Worm (Caenorhabditis elegans) whole organism, midembryonic: Measurements from ENCODE around the gene sec-16A.2.

Experiments used
- T22C8.4 ChIP-seq: fragments of 200-800 bp; sonication (Bioruptor generic); IDR thresholded peaks from 2 replicates; pipeline ENCODE4 v1.3.6; 2022; ENCODE audit warnings: missing genetic modification characterization, missing compliant biosample characterization
- flt-1 ChIP-seq: fragments of 200-800 bp; sonication (Bioruptor generic); IDR thresholded peaks from 2 replicates; pipeline ENCODE4 v1.3.6; 2022; ENCODE audit warnings: missing genetic modification characterization, missing compliant biosample characterization
- ref-1 ChIP-seq: fragments of 200-800 bp; sonication (Bioruptor generic); conservative IDR thresholded peaks from 2 replicates; pipeline ENCODE4 v1.3.6; 2022; ENCODE audit warnings: missing genetic modification reagents, missing genetic modification characterization, missing compliant biosample characterization
- ztf-23 ChIP-seq: fragments of 200-800 bp; sonication (Bioruptor generic); IDR thresholded peaks from 2 replicates; pipeline ENCODE4 v1.3.6; 2022; ENCODE audit warnings: missing genetic modification reagents, missing genetic modification characterization, missing compliant biosample characterization
- ztf-29 ChIP-seq: fragments of 200-800 bp; sonication (Bioruptor generic); IDR thresholded peaks from 2 replicates; pipeline ENCODE4 v1.3.6; 2022; ENCODE audit warnings: missing genetic modification reagents, missing genetic modification characterization, missing compliant biosample characterization

ce11 chrX:8302299-8302698 is 15.2 kb downstream of the sec-16A.2 start, which contains the start of gene inx-5:
- no peak for TF ChIP-seq ztf-23 (GFP tag; lab: Robert Waterston, UW)
- no peak for TF ChIP-seq ref-1 (GFP tag; lab: Robert Waterston, UW)
- TF ChIP-seq T22C8.4 (GFP tag; lab: Robert Waterston, UW) = no peak
- no peak for TF ChIP-seq ztf-29 (GFP tag; lab: Robert Waterston, UW)
- no peak for TF ChIP-seq flt-1 (GFP tag; lab: Robert Waterston, UW)
